In the genomic region with DNA sequence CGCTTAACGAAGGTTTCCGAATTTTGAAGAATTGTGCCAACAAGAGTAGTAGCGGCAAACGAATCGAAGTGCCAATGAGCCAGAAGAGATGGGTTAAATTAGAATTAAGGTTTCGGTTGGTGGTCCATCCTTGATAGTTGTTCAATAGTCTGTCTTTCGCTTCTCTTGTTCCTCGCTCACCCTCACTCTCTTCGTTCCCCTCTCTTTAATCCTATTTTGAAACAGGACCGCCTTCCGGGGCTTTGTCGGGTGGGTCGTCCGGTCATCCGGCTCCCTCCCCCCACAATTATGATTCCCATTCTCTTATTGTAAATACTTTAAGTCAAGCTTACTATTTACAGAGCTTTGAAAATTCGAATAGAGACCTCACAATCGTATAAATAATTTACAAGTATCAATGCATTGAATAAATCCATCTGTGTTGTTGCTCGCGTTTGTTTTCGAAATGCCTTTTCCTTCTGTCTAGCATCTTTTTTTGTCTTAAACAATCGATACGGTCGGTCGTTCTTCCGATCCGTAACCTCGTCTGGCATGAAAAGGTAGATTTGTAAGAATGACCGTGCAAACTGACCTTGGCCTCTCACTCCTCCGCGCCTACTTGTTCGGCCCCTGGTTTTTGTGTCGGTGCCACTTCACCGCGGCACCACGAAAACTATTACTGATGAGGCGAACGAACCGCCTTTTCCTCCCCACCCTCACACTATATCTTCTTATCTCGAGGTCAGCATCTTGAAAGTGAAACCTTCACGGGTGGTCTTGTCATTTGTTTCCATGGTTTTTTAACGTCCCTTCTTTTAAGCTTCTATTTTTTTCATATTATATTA, we compare ENCODE assay signal across 7 worm cellular contexts.
TF ChIP-seq lines count a peak whose summit lies in the region.

No protein-coding gene starts in this region.

TF ChIP-seq in whole organism, L1 larva, 84 proteins besides CTCF, POLR2A, EP300 and RAD21:
- no peak for TF ChIP-seq efl-1 (optimal IDR thresholded peaks at IDR 0.05; lab: Kevin White, UChicago)
- peak in 1 of 2 experiments; percentile 54 for TF ChIP-seq efl-1 (GFP tag; optimal IDR thresholded peaks at IDR 0.05 in 1 of 2; lab: Kevin White, UChicago)
- TF ChIP-seq nhr-85 (tag; lab: Kevin White, UChicago): peak; percentile 76
- TF ChIP-seq lin-14 (GFP tag; optimal IDR thresholded peaks at IDR 0.05; lab: Kevin White, UChicago): peak; percentile 32
- no peak for TF ChIP-seq rnt-1 (tag; optimal IDR thresholded peaks at IDR 0.05; lab: Kevin White, UChicago)
- no peak for TF ChIP-seq elt-2 (tag; optimal IDR thresholded peaks at IDR 0.05; lab: Kevin White, UChicago)
- peak; percentile 91 for TF ChIP-seq blmp-1 (tag; optimal IDR thresholded peaks at IDR 0.05; lab: Kevin White, UChicago)
- no peak for TF ChIP-seq jun-1 (tag; optimal IDR thresholded peaks at IDR 0.05; lab: Kevin White, UChicago)

TF ChIP-seq in whole organism, L2 larva, 48 proteins besides CTCF, POLR2A, EP300 and RAD21 (continues in another document):
- TF ChIP-seq lin-39 (tag; optimal IDR thresholded peaks at IDR 0.05; lab: Kevin White, UChicago) (no peak), nhr-6 (tag; optimal IDR thresholded peaks at IDR 0.05; lab: Kevin White, UChicago) (no peak), C34F6.9 (tag; optimal IDR thresholded peaks at IDR 0.05; lab: Kevin White, UChicago) (no peak), ztf-11 (tag; optimal IDR thresholded peaks at IDR 0.05; lab: Kevin White, UChicago) (no peak), nhr-129 (tag; optimal IDR thresholded peaks at IDR 0.05; lab: Kevin White, UChicago) (no peak), mbf-1 (tag; optimal IDR thresholded peaks at IDR 0.05; lab: Kevin White, UChicago) (no peak), ztf-1 (GFP tag; conservative IDR thresholded peaks at IDR 0.05; lab: Robert Waterston, UW) (no peak), dmd-4 (tag; optimal IDR thresholded peaks at IDR 0.05; lab: Kevin White, UChicago) (no peak), nhr-21 (tag; optimal IDR thresholded peaks at IDR 0.05; lab: Kevin White, UChicago) (no peak), ceh-16 (tag; optimal IDR thresholded peaks at IDR 0.05; lab: Kevin White, UChicago) (peak; percentile 64), nhr-25 (tag; optimal IDR thresholded peaks at IDR 0.05; lab: Kevin White, UChicago) (peak; percentile 12), nhr-77 (tag; optimal IDR thresholded peaks at IDR 0.05; lab: Kevin White, UChicago) (no peak), R02D3.7 (tag; optimal IDR thresholded peaks at IDR 0.05; lab: Kevin White, UChicago) (no peak)

TF ChIP-seq in whole organism, L3 larva, 47 proteins besides CTCF, POLR2A, EP300 and RAD21 (continues in another document):
- TF ChIP-seq R02D3.7 (tag; optimal IDR thresholded peaks at IDR 0.05; lab: Kevin White, UChicago) (no peak), ceh-16 (tag; optimal IDR thresholded peaks at IDR 0.05; lab: Kevin White, UChicago) (no peak), ceh-9 (tag; optimal IDR thresholded peaks at IDR 0.05; lab: Kevin White, UChicago) (no peak), ZK546.5 (tag; optimal IDR thresholded peaks at IDR 0.05; lab: Kevin White, UChicago) (no peak), nhr-28 (tag; optimal IDR thresholded peaks at IDR 0.05; lab: Kevin White, UChicago) (no peak), egl-5 (tag; optimal IDR thresholded peaks at IDR 0.05; lab: Kevin White, UChicago) (no peak), nfya-1 (tag; optimal IDR thresholded peaks at IDR 0.05; lab: Kevin White, UChicago; ENCODE audit: insufficient read depth) (no peak), pqm-1 (tag; optimal IDR thresholded peaks at IDR 0.05; lab: Kevin White, UChicago) (no peak), nhr-25 (tag; optimal IDR thresholded peaks at IDR 0.05; lab: Kevin White, UChicago) (peak; percentile 69), tbx-2 (tag; optimal IDR thresholded peaks at IDR 0.05; lab: Kevin White, UChicago) (no peak), mdl-1 (tag; optimal IDR thresholded peaks at IDR 0.05; lab: Kevin White, UChicago) (no peak), elt-1 (tag; optimal IDR thresholded peaks at IDR 0.05; lab: Kevin White, UChicago) (peak; percentile 30), nhr-23 (tag; optimal IDR thresholded peaks at IDR 0.05; lab: Kevin White, UChicago) (peak; percentile 38)

TF ChIP-seq in whole organism, L4 larva, 104 proteins besides CTCF, POLR2A, EP300 and RAD21:
- TF ChIP-seq nhr-77 (tag; optimal IDR thresholded peaks at IDR 0.05; lab: Kevin White, UChicago) (no peak), skn-1 (tag; optimal IDR thresholded peaks at IDR 0.05; lab: Kevin White, UChicago) (no peak), unc-62 (GFP tag; optimal IDR thresholded peaks at IDR 0.05 in 1 of 2; lab: Kevin White, UChicago) (peak in 1 of 2 experiments; percentile 38), unc-62 (tag; optimal IDR thresholded peaks at IDR 0.05; lab: Kevin White, UChicago) (no peak), aha-1 (tag; lab: Kevin White, UChicago) (peak; percentile 93), snpc-1.2 (GFP tag; IDR thresholded peaks at IDR 0.05; lab: Robert Waterston, UW) (no peak)

TF ChIP-seq in whole organism, late embryonic, 69 proteins besides CTCF, POLR2A, EP300 and RAD21:
- no peak for TF ChIP-seq gmeb-2 (tag; optimal IDR thresholded peaks at IDR 0.05; lab: Kevin White, UChicago)
- TF ChIP-seq unc-42 (tag; optimal IDR thresholded peaks at IDR 0.05; lab: Kevin White, UChicago): peak; percentile 88
TF ChIP-seq in whole organism, late embryonic: peak in this region for 1.

TF ChIP-seq in whole organism, mixed stage, embryonic, 35 proteins besides CTCF, POLR2A, EP300 and RAD21:
- TF ChIP-seq ces-1 (GFP tag; optimal IDR thresholded peaks at IDR 0.05; lab: Kevin White, UChicago) (peak; percentile 92), mls-2 (tag; optimal IDR thresholded peaks at IDR 0.05; lab: Kevin White, UChicago) (peak; percentile 41), unc-62 (GFP tag; optimal IDR thresholded peaks at IDR 0.05; lab: Kevin White, UChicago) (no peak)

TF ChIP-seq in whole organism, young adult, 124 proteins besides CTCF, POLR2A, EP300 and RAD21:
- no peak for TF ChIP-seq attf-5 (GFP tag; optimal IDR thresholded peaks at IDR 0.05; lab: Kevin White, UChicago)
- 0 out of 2 replicates have a peak, but pooled peaks have one; percentile 18 for TF ChIP-seq zfh-2 (GFP tag; conservative IDR thresholded peaks at IDR 0.05; lab: Robert Waterston, UW)
- TF ChIP-seq snpc-1.3 (tag; optimal IDR thresholded peaks at IDR 0.05; lab: Kevin White, UChicago; ENCODE audit: insufficient read depth): no peak
- TF ChIP-seq pbrm-1 (GFP tag; IDR thresholded peaks at IDR 0.05; lab: Robert Waterston, UW): no peak
- no peak for TF ChIP-seq sea-2 (GFP tag; IDR thresholded peaks at IDR 0.05; lab: Robert Waterston, UW)
- TF ChIP-seq F37B4.10 (GFP tag; IDR thresholded peaks at IDR 0.05; lab: Robert Waterston, UW): 0 out of 2 replicates have a peak, but pooled peaks have one; percentile 47
